Worm (Caenorhabditis elegans) whole organism, L2 larva: ENCODE data around the gene grsp-3.

Experiments
- ceh-82 ChIP-seq: fragments of 150-350 bp; optimal IDR thresholded peaks from 2 replicates; lab custom pipeline; 2014; ENCODE audit warnings: missing biosample characterization, missing genetic modification characterization
- elt-1 ChIP-seq: fragments of 150-350 bp; optimal IDR thresholded peaks from 2 replicates; lab custom pipeline; 2014; ENCODE audit warnings: missing biosample characterization, missing genetic modification characterization
- lin-39 ChIP-seq: fragments of 150-350 bp; optimal IDR thresholded peaks from 2 replicates; lab custom pipeline; 2014; ENCODE audit warnings: missing biosample characterization, missing genetic modification reagents, missing genetic modification characterization
- mab-5 ChIP-seq: fragments of 150-350 bp; optimal IDR thresholded peaks from 2 replicates; lab custom pipeline; 2014; ENCODE audit warnings: missing biosample characterization, missing genetic modification characterization
- nhr-11 ChIP-seq: fragments of 150-350 bp; optimal IDR thresholded peaks from 2 replicates; lab custom pipeline; 2014; ENCODE audit warnings: missing biosample characterization, missing genetic modification characterization
- nhr-21 ChIP-seq: fragments of 150-350 bp; optimal IDR thresholded peaks from 2 replicates; lab custom pipeline; 2014; ENCODE audit warnings: missing biosample characterization, missing genetic modification characterization
- nhr-25 ChIP-seq: fragments of 150-350 bp; sonication (generic microtip); optimal IDR thresholded peaks from 3 replicates; lab custom pipeline; 2014; ENCODE audit warnings: missing biosample characterization, missing genetic modification characterization
- nhr-6 ChIP-seq: fragments of 150-350 bp; optimal IDR thresholded peaks from 2 replicates; lab custom pipeline; 2014; ENCODE audit warnings: missing biosample characterization, missing genetic modification characterization
- nhr-77 ChIP-seq: fragments of 150-350 bp; optimal IDR thresholded peaks from 2 replicates; lab custom pipeline; 2014; ENCODE audit warnings: missing biosample characterization, missing genetic modification characterization
- skn-1 ChIP-seq: sonication (generic microtip); optimal IDR thresholded peaks from 2 replicates; lab custom pipeline; 2017; ENCODE audit warnings: missing biosample characterization, missing genetic modification characterization
- unc-39 ChIP-seq: fragments of 150-350 bp; optimal IDR thresholded peaks from 2 replicates; lab custom pipeline; 2014; ENCODE audit warnings: missing biosample characterization, missing genetic modification characterization

- no peak for TF ChIP-seq lin-39 (tag; lab: Kevin White, UChicago)
- TF ChIP-seq nhr-77 (tag; lab: Kevin White, UChicago): no peak
- no peak for TF ChIP-seq skn-1
- no peak for TF ChIP-seq mab-5 (tag; lab: Kevin White, UChicago)
- no peak for TF ChIP-seq unc-39
- no peak for TF ChIP-seq nhr-21 (tag; lab: Kevin White, UChicago)
- TF ChIP-seq elt-1 (tag; lab: Kevin White, UChicago): no peak
- no peak for TF ChIP-seq nhr-6 (tag; lab: Kevin White, UChicago)
- TF ChIP-seq nhr-25 (tag; lab: Kevin White, UChicago): no peak
- no peak for TF ChIP-seq nhr-11 (tag; lab: Kevin White, UChicago)
- no peak for TF ChIP-seq ceh-82
Observed at ce11 chrIV:7153362-7153761, 21.6 kb upstream of the grsp-3 start, which contains the start of gene C34D4.3.
